Fruit fly (Drosophila melanogaster): ENCODE measurements around the gene CG6985.

The CG6985 gene

DNA sequence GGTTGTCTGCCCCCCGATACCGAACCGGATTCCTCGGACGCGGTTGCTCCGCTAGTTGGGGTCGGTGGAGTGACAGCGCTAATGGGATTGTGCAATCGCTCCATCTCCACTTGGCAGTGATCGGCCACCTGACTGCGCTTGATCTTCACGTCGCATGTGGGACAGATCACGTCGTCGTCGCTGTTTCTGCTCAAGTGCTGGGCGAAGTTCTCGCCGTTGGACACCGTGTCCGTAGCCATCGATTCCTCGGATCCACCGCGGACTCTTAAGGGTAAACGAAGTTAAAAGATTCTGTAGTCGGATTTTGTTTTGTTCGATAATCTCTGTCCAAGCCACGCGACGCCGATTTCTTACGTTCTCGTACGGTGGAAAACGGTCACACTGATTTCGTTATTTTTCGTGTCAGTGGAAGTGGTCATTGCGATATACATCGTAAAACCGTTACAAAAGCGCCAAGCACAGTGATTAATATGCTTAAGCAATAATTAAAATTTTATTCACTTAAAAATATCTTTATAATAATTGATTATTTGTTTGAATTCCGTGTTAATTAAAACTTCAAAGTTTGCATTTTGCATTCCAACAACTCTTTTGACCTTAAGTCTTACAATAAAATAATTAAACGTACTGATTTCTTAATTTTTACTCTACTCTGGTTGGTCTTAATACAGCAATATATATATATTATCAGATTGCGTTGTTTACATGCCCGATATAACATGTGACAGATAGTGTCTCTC lies 14.7 kb upstream of the CG6985 start, which contains the start of gene RNF220 (continued):
- TF ChIP-seq CG3847 (GFP tag; IDR thresholded peaks at IDR 0.05): no peak
- no peak for TF ChIP-seq CG9609 (GFP tag; optimal IDR thresholded peaks at IDR 0.05)
- TF ChIP-seq mld (GFP tag; IDR thresholded peaks at IDR 0.05; ENCODE audit: partially characterized antibody): peak; percentile 58; the same call in 1 of the 3 replicates
- no peak for TF ChIP-seq cas (GFP tag; IDR thresholded peaks at IDR 0.05)
- TF ChIP-seq pho (GFP tag; optimal IDR thresholded peaks at IDR 0.05): no peak
- TF ChIP-seq Hsf (GFP tag; optimal IDR thresholded peaks at IDR 0.05): no peak
- TF ChIP-seq CHES-1-like (GFP tag; optimal IDR thresholded peaks at IDR 0.05): no peak
- TF ChIP-seq gfzf (GFP tag; optimal IDR thresholded peaks at IDR 0.05): peak; percentile 73
- TF ChIP-seq zfh1 (GFP tag; IDR thresholded peaks at IDR 0.05): 0 out of 3 replicates have a peak, but pooled peaks have one; percentile 20
- no peak for TF ChIP-seq CG17912 (GFP tag; optimal IDR thresholded peaks at IDR 0.05)
- no peak for TF ChIP-seq da (GFP tag; optimal IDR thresholded peaks at IDR 0.05)
- TF ChIP-seq CG6683 (GFP tag; optimal IDR thresholded peaks at IDR 0.05): no peak
- no peak for TF ChIP-seq Ada2b (GFP tag; IDR thresholded peaks at IDR 0.05)
- TF ChIP-seq zen (tag; optimal IDR thresholded peaks at IDR 0.05): no peak
- TF ChIP-seq Asciz (GFP tag; optimal IDR thresholded peaks at IDR 0.05): no peak
- no peak for TF ChIP-seq psq (GFP tag; optimal IDR thresholded peaks at IDR 0.05)
- no peak for TF ChIP-seq Xrp1 (GFP tag; IDR thresholded peaks at IDR 0.05)
- TF ChIP-seq CG32772 (GFP tag; IDR thresholded peaks at IDR 0.05): no peak
- peak; percentile 16; the same call in 1 of the 4 replicates for TF ChIP-seq chinmo (GFP tag; IDR thresholded peaks at IDR 0.05; ENCODE audit: partially characterized antibody)
- no peak for TF ChIP-seq ems (GFP tag; optimal IDR thresholded peaks at IDR 0.05)
- no peak for TF ChIP-seq CG10959 (GFP tag; IDR thresholded peaks at IDR 0.05)
- TF ChIP-seq Oli (tag; optimal IDR thresholded peaks at IDR 0.05): no peak
- TF ChIP-seq CG3995 (GFP tag; optimal IDR thresholded peaks at IDR 0.05): peak; percentile 93
- peak; percentile 68 for TF ChIP-seq CG42726 (GFP tag; IDR thresholded peaks at IDR 0.05; ENCODE audit: partially characterized antibody)
- no peak for TF ChIP-seq CG8765 (GFP tag; IDR thresholded peaks at IDR 0.05)
- no peak for TF ChIP-seq CG7271 (tag; optimal IDR thresholded peaks at IDR 0.05)
- no peak for TF ChIP-seq fd102C (GFP tag; optimal IDR thresholded peaks at IDR 0.05)
- no peak; the same call in none of the 3 replicates for TF ChIP-seq CG16813 (GFP tag; IDR thresholded peaks at IDR 0.05; ENCODE audit: partially characterized antibody)
- no peak for TF ChIP-seq NC2α (GFP tag; optimal IDR thresholded peaks at IDR 0.05)
- TF ChIP-seq Antp (GFP tag; optimal IDR thresholded peaks at IDR 0.05): no peak
- no peak for TF ChIP-seq CG15514 (GFP tag; optimal IDR thresholded peaks at IDR 0.05)
- no peak for TF ChIP-seq pros (GFP tag; optimal IDR thresholded peaks at IDR 0.05)
- TF ChIP-seq CG15479 (GFP tag; optimal IDR thresholded peaks at IDR 0.05): no peak
- no peak for TF ChIP-seq Hmx (GFP tag; optimal IDR thresholded peaks at IDR 0.05)
- no peak for TF ChIP-seq Dip2 (GFP tag; IDR thresholded peaks at IDR 0.05)
- no peak for TF ChIP-seq CG8290 (GFP tag; optimal IDR thresholded peaks at IDR 0.05)
- peak in 1 of 2 experiments; percentile 1 for TF ChIP-seq CG8290 (tag; optimal IDR thresholded peaks at IDR 0.05)
- TF ChIP-seq Opbp (GFP tag; IDR thresholded peaks at IDR 0.05; ENCODE audit: partially characterized antibody): peak; percentile 76
- TF ChIP-seq CG43689 (GFP tag; IDR thresholded peaks at IDR 0.05): no peak
- no peak for TF ChIP-seq gcm2 (GFP tag; optimal IDR thresholded peaks at IDR 0.05)
- TF ChIP-seq CG11398 (GFP tag; optimal IDR thresholded peaks at IDR 0.05): no peak
- TF ChIP-seq CG12769 (tag; optimal IDR thresholded peaks at IDR 0.05): no peak
- TF ChIP-seq Chrac-16 (GFP tag; optimal IDR thresholded peaks at IDR 0.05): no peak
- TF ChIP-seq CG10267 (tag; optimal IDR thresholded peaks at IDR 0.05): no peak
- no peak for TF ChIP-seq oc (tag; optimal IDR thresholded peaks at IDR 0.05)
- no peak for TF ChIP-seq CG11093 (GFP tag; IDR thresholded peaks at IDR 0.05)
- no peak for TF ChIP-seq Gsc (GFP tag; IDR thresholded peaks at IDR 0.05)
- TF ChIP-seq Elba2 (GFP tag; optimal IDR thresholded peaks at IDR 0.05): no peak
- no peak for TF ChIP-seq hth (optimal IDR thresholded peaks at IDR 0.05)
- no peak for TF ChIP-seq CG33557 (GFP tag; optimal IDR thresholded peaks at IDR 0.05)
